Worm (Caenorhabditis elegans) whole organism, L1 larva: ENCODE results near the gene F45D3.2.

Experiments used
- C04F5.9 ChIP-seq: sonication (generic microtip); optimal IDR thresholded peaks from 2 replicates; lab custom pipeline; 2016; ENCODE audit warnings: missing genetic modification characterization, missing compliant biosample characterization
- C16A3.4 ChIP-seq: fragments of 150-350 bp; optimal IDR thresholded peaks from 2 replicates; lab custom pipeline; 2014; ENCODE audit warnings: missing biosample characterization, missing genetic modification characterization
- aha-1 ChIP-seq: fragments of 150-350 bp; optimal IDR thresholded peaks from 2 replicates; lab custom pipeline; 2014; ENCODE audit warnings: missing biosample characterization, missing genetic modification characterization
- blmp-1 ChIP-seq: fragments of 150-350 bp; optimal IDR thresholded peaks from 2 replicates; lab custom pipeline; 2014; ENCODE audit warnings: missing biosample characterization, missing genetic modification characterization
- ceh-8 ChIP-seq: fragments of 200-800 bp; sonication (Bioruptor generic); optimal IDR thresholded peaks from 2 replicates; lab custom pipeline; 2018; ENCODE audit warnings: mild to moderate bottlenecking, missing genetic modification characterization, moderate library complexity, missing compliant biosample characterization
- ceh-82 ChIP-seq, 3 experiments: fragments of 150-350 bp in 1 of 3; sonication (generic microtip) in 2 of 3; optimal IDR thresholded peaks; 2 replicates each; lab custom pipeline; 2014 to 2017; ENCODE audit warnings: missing biosample characterization in 3 of 3, missing genetic modification characterization in 3 of 3
- ceh-88 ChIP-seq: fragments of 200-800 bp; sonication (Bioruptor generic); IDR thresholded peaks from 2 replicates; pipeline ENCODE4 v1.3.6; 2022; ENCODE audit warnings: missing genetic modification characterization, missing compliant biosample characterization
- ces-1 ChIP-seq: fragments of 150-350 bp; optimal IDR thresholded peaks from 2 replicates; lab custom pipeline; 2014; ENCODE audit warnings: missing biosample characterization, missing genetic modification reagents, missing genetic modification characterization
- dpl-1 ChIP-seq, 3 experiments: fragments of 150-350 bp in 2 of 3; sonication (generic microtip) in 1 of 3; optimal IDR thresholded peaks; 2 replicates each; lab custom pipeline; 2014 to 2017; ENCODE audit warnings: missing biosample characterization in 3 of 3, missing genetic modification characterization in 3 of 3, missing genetic modification reagents in 3 of 3
- efl-1 ChIP-seq, 4 experiments: fragments of 150-350 bp; optimal IDR thresholded peaks in 3 of 4; peaks in 1 of 4; 1 replicate in 1 of 4; 2 replicates in 3 of 4; lab custom pipeline; 2014; ENCODE audit warnings: missing biosample characterization in 2 of 4, missing genetic modification characterization in 2 of 4, missing genetic modification reagents in 2 of 4
- egl-13 ChIP-seq: sonication (generic microtip); optimal IDR thresholded peaks from 2 replicates; lab custom pipeline; 2016; ENCODE audit warnings: missing genotype, missing genetic modification reagents, missing genetic modification characterization, missing compliant biosample characterization
- egl-27 ChIP-seq, 2 experiments: fragments of 150-350 bp in 1 of 2; sonication (generic microtip); optimal IDR thresholded peaks; 3 replicates each; lab custom pipeline; 2017 to 2018; ENCODE audit warnings: missing biosample characterization in 2 of 2, missing genetic modification characterization in 2 of 2, missing genetic modification reagents in 2 of 2
- elt-3 ChIP-seq, 6 experiments: fragments of 150-350 bp in 1 of 6; sonication (generic microtip); optimal IDR thresholded peaks; 2 replicates each; lab custom pipeline; 2017 to 2018; ENCODE audit warnings: missing biosample characterization in 6 of 6, missing genetic modification characterization in 6 of 6, inconsistent platforms in 1 of 6
- ets-5 ChIP-seq: fragments of 200-800 bp; sonication (Bioruptor generic); IDR thresholded peaks from 2 replicates; pipeline ENCODE4 v1.3.6; 2022; ENCODE audit warnings: missing genetic modification characterization, missing compliant biosample characterization
- fkh-10 ChIP-seq: sonication (generic microtip); optimal IDR thresholded peaks from 2 replicates; lab custom pipeline; 2017; ENCODE audit warnings: missing biosample characterization, missing genetic modification reagents, missing genetic modification characterization
- grh-1 ChIP-seq: fragments of 200-800 bp; sonication (Bioruptor generic); IDR thresholded peaks from 2 replicates; pipeline ENCODE4 v1.3.6; 2022; ENCODE audit warnings: missing genetic modification reagents, missing genetic modification characterization, missing compliant biosample characterization
- hlh-17 ChIP-seq: fragments of 200-800 bp; sonication (Bioruptor generic); optimal IDR thresholded peaks from 2 replicates; lab custom pipeline; 2018; ENCODE audit warnings: missing genetic modification characterization, mild to moderate bottlenecking, missing compliant biosample characterization, moderate library complexity, borderline replicate concordance
- hpl-2 ChIP-seq: fragments of 150-350 bp; optimal IDR thresholded peaks from 2 replicates; lab custom pipeline; 2014; ENCODE audit warnings: missing biosample characterization, missing genetic modification reagents, missing genetic modification characterization
- irx-1 ChIP-seq: sonication (generic microtip); optimal IDR thresholded peaks from 2 replicates; lab custom pipeline; 2016; ENCODE audit warnings: missing genetic modification characterization, missing compliant biosample characterization
- jun-1 ChIP-seq: fragments of 150-350 bp; optimal IDR thresholded peaks from 2 replicates; lab custom pipeline; 2014; ENCODE audit warnings: missing biosample characterization, missing genetic modification reagents, missing genetic modification characterization
- lin-13 ChIP-seq: fragments of 150-350 bp; optimal IDR thresholded peaks from 2 replicates; lab custom pipeline; 2014; ENCODE audit warnings: missing biosample characterization, missing genetic modification reagents, missing genetic modification characterization
- lin-14 ChIP-seq: fragments of 200-800 bp; sonication (Bioruptor generic); optimal IDR thresholded peaks from 2 replicates; lab custom pipeline; 2018; ENCODE audit warnings: mild to moderate bottlenecking, missing genetic modification characterization, moderate library complexity, missing compliant biosample characterization
- lin-15B ChIP-seq: fragments of 150-350 bp; sonication (generic microtip); optimal IDR thresholded peaks from 3 replicates; lab custom pipeline; 2014; ENCODE audit warnings: missing biosample characterization, missing genetic modification characterization
- lir-3 ChIP-seq: sonication (generic microtip); optimal IDR thresholded peaks from 2 replicates; lab custom pipeline; 2016; ENCODE audit warnings: mild to moderate bottlenecking, missing genetic modification characterization, moderate library complexity, missing compliant biosample characterization; ENCODE audit not compliant: poor library complexity
- mab-9 ChIP-seq: fragments of 200-800 bp; sonication (Bioruptor generic); IDR thresholded peaks from 2 replicates; pipeline ENCODE4 v1.3.6; 2022; ENCODE audit warnings: missing genetic modification reagents, missing genetic modification characterization, missing compliant biosample characterization
- mep-1 ChIP-seq: fragments of 150-350 bp; optimal IDR thresholded peaks from 2 replicates; lab custom pipeline; 2014; ENCODE audit warnings: missing biosample characterization, missing genetic modification characterization
- nhr-12 ChIP-seq: sonication (generic microtip); optimal IDR thresholded peaks from 2 replicates; lab custom pipeline; 2017; ENCODE audit warnings: missing biosample characterization, missing genetic modification characterization
- nhr-20 ChIP-seq: sonication (generic microtip); optimal IDR thresholded peaks from 2 replicates; lab custom pipeline; 2016; ENCODE audit warnings: mild to moderate bottlenecking, missing genetic modification characterization, missing compliant biosample characterization
- nhr-47 ChIP-seq: sonication (generic microtip); optimal IDR thresholded peaks from 2 replicates; lab custom pipeline; 2016; ENCODE audit warnings: mild to moderate bottlenecking, missing genetic modification characterization, moderate library complexity, missing compliant biosample characterization
- nhr-71 ChIP-seq: sonication (generic microtip); optimal IDR thresholded peaks from 2 replicates; lab custom pipeline; 2016; ENCODE audit warnings: mild to moderate bottlenecking, missing genetic modification characterization, moderate library complexity, missing compliant biosample characterization
- nhr-76 ChIP-seq: sonication (generic microtip); optimal IDR thresholded peaks from 2 replicates; lab custom pipeline; 2017; ENCODE audit warnings: missing biosample characterization, missing genetic modification characterization
- nhr-77 ChIP-seq: fragments of 150-350 bp; optimal IDR thresholded peaks from 2 replicates; lab custom pipeline; 2014; ENCODE audit warnings: missing biosample characterization, missing genetic modification characterization
- nhr-84 ChIP-seq: sonication (generic microtip); optimal IDR thresholded peaks from 2 replicates; lab custom pipeline; 2017; ENCODE audit warnings: missing biosample characterization, missing genetic modification characterization
- nhr-85 ChIP-seq: sonication (generic microtip); peaks from one replicate; lab custom pipeline; 2016; ENCODE audit warnings: missing genetic modification characterization, inconsistent platforms, missing compliant biosample characterization
- pax-3 ChIP-seq: fragments of 200-800 bp; sonication (Bioruptor generic); optimal IDR thresholded peaks from 2 replicates; lab custom pipeline; 2018; ENCODE audit warnings: mild to moderate bottlenecking, missing genetic modification characterization, moderate library complexity, missing compliant biosample characterization
- pqm-1 ChIP-seq: sonication (generic microtip); optimal IDR thresholded peaks from 3 replicates; lab custom pipeline; 2017; ENCODE audit warnings: missing biosample characterization, missing genetic modification characterization
- rnt-1 ChIP-seq: sonication (generic microtip); optimal IDR thresholded peaks from 2 replicates; lab custom pipeline; 2016; ENCODE audit warnings: mild to moderate bottlenecking, missing genetic modification characterization, moderate library complexity, missing compliant biosample characterization
- snpc-4 ChIP-seq: fragments of 150-350 bp; optimal IDR thresholded peaks from 2 replicates; lab custom pipeline; 2014; ENCODE audit warnings: missing biosample characterization, missing genetic modification characterization
- sox-4 ChIP-seq: sonication (generic microtip); optimal IDR thresholded peaks from 2 replicates; lab custom pipeline; 2016; ENCODE audit warnings: missing genetic modification characterization, missing compliant biosample characterization
- sup-37 ChIP-seq: fragments of 200-800 bp; sonication (Bioruptor generic); optimal IDR thresholded peaks from 2 replicates; lab custom pipeline; 2018; ENCODE audit warnings: mild to moderate bottlenecking, missing genetic modification characterization, missing compliant biosample characterization
- swsn-7 ChIP-seq: sonication (generic microtip); optimal IDR thresholded peaks from 2 replicates; lab custom pipeline; 2016; ENCODE audit warnings: missing genetic modification characterization, missing compliant biosample characterization
- tbx-2 ChIP-seq: sonication (generic microtip); optimal IDR thresholded peaks from 2 replicates; lab custom pipeline; 2016; ENCODE audit warnings: missing genetic modification characterization, missing compliant biosample characterization
- tlp-1 ChIP-seq: fragments of 150-350 bp; optimal IDR thresholded peaks from 2 replicates; lab custom pipeline; 2014; ENCODE audit warnings: missing biosample characterization, missing genetic modification characterization
- unc-130 ChIP-seq: fragments of 150-350 bp; optimal IDR thresholded peaks from 2 replicates; lab custom pipeline; 2017; ENCODE audit warnings: missing biosample characterization, missing genetic modification characterization, inconsistent platforms
- unc-62 ChIP-seq: fragments of 150-350 bp; optimal IDR thresholded peaks from 2 replicates; lab custom pipeline; 2014; ENCODE audit warnings: missing biosample characterization, missing genetic modification reagents, missing genetic modification characterization
- unc-86 ChIP-seq: sonication (generic microtip); optimal IDR thresholded peaks from 2 replicates; lab custom pipeline; 2016; ENCODE audit warnings: missing genetic modification characterization, missing compliant biosample characterization
- vab-15 ChIP-seq: sonication (generic microtip); optimal IDR thresholded peaks from 2 replicates; lab custom pipeline; 2017; ENCODE audit warnings: missing genotype, mild to moderate bottlenecking, missing genetic modification characterization, missing compliant biosample characterization
- xbp-1 ChIP-seq: sonication (generic microtip); optimal IDR thresholded peaks from 2 replicates; lab custom pipeline; 2016; ENCODE audit warnings: missing genetic modification characterization, missing compliant biosample characterization
- zag-1 ChIP-seq: fragments of 150-350 bp; optimal IDR thresholded peaks from 2 replicates; lab custom pipeline; 2014; ENCODE audit warnings: missing biosample characterization, missing genetic modification characterization
- zip-4 ChIP-seq: fragments of 200-800 bp; sonication (Bioruptor generic); optimal IDR thresholded peaks from 2 replicates; lab custom pipeline; 2018; ENCODE audit warnings: mild to moderate bottlenecking, missing genetic modification characterization, moderate library complexity, missing compliant biosample characterization
- ztf-11 ChIP-seq, 2 experiments: sonication (generic microtip); optimal IDR thresholded peaks; 2 replicates each; lab custom pipeline; 2016 to 2017; ENCODE audit warnings: missing genetic modification characterization in 2 of 2, missing biosample characterization in 1 of 2, missing compliant biosample characterization in 1 of 2
- ztf-4 ChIP-seq: fragments of 150-350 bp; optimal IDR thresholded peaks from 2 replicates; lab custom pipeline; 2014; ENCODE audit warnings: missing biosample characterization, missing genetic modification characterization

Gene F45D3.2

DNA sequence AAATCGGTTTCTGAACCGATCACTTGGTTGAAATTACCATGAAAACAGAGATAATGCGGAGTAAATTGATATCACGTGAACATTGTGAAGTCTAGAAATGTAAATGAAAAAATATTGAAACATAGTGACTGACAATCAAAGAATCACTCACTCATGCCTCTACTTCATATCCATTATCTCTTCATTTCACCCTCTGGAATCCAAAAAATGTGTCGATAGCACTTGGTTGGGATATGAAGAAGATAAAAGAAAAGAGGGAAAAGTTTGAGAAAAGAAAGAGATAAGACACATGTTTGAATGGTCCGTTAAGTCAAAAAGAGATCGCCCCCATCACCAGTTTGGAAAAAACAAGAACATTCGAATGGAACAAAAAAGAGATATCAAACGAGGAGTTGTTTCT is 23.1 kb upstream of the F45D3.2 start (continued):
- TF ChIP-seq nhr-77 (tag; lab: Kevin White, UChicago): no peak
- TF ChIP-seq lir-3: no peak

DNA sequence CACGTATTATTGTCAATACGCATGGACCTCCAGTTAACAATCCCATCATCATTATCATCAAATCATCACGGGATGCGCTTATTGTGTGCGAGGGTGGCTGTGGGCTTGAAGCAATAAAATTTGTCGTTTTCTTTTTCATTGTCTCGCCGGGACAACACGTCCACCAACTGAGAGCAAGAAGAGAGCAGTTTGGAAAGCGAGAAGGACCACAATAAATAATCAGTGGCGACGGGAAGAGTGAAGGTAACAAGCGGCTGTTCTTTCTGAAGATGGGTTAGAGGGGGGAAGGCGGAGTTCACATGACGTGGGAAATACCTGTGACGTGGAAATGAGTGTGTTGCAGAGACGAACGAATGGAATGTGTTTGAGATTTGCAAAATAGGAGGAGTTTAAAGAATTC is 22.1 kb upstream of the F45D3.2 start:
- TF ChIP-seq mep-1 (peak; percentile 30), zag-1 (tag; lab: Kevin White, UChicago) (no peak), hpl-2 (GFP tag; lab: Kevin White, UChicago) (no peak), lin-13 (GFP tag; lab: Kevin White, UChicago) (no peak), jun-1 (tag; lab: Kevin White, UChicago) (no peak), C16A3.4 (tag; lab: Kevin White, UChicago) (no peak), unc-86 (no peak), nhr-76 (no peak), aha-1 (no peak), nhr-71 (tag; lab: Kevin White, UChicago) (peak; percentile 91), ces-1 (GFP tag; lab: Kevin White, UChicago) (no peak), ztf-4 (tag; lab: Kevin White, UChicago) (peak; percentile 37), snpc-4 (no peak), vab-15 (tag; lab: Kevin White, UChicago) (peak; percentile 50), blmp-1 (tag; lab: Kevin White, UChicago) (no peak), swsn-7 (peak; percentile 45), pax-3 (tag; lab: Kevin White, UChicago) (peak; percentile 21), nhr-77 (tag; lab: Kevin White, UChicago) (no peak), ceh-8 (GFP tag; lab: Kevin White, UChicago) (no peak), sox-4 (tag; lab: Kevin White, UChicago) (no peak), lin-14 (GFP tag; lab: Kevin White, UChicago) (peak; percentile 95), nhr-12 (no peak), hlh-17 (GFP tag; lab: Kevin White, UChicago) (no peak), ets-5 (GFP tag; lab: Robert Waterston, UW) (no peak), ztf-11 (tag; optimal IDR thresholded peaks at IDR 0.05; lab: Kevin White, UChicago) (no peak), dpl-1 (GFP tag; optimal IDR thresholded peaks at IDR 0.05; lab: Kevin White, UChicago) (no peak), nhr-47 (peak; percentile 28), zip-4 (no peak), sup-37 (GFP tag; lab: Kevin White, UChicago) (no peak), xbp-1 (no peak), nhr-20 (tag; lab: Kevin White, UChicago) (peak; percentile 71), rnt-1 (tag; lab: Kevin White, UChicago) (peak; percentile 86), tbx-2 (tag; lab: Kevin White, UChicago) (peak; percentile 5), ceh-82 (tag; optimal IDR thresholded peaks at IDR 0.05; lab: Kevin White, UChicago) (no peak), tlp-1 (tag; lab: Kevin White, UChicago) (no peak), efl-1 (optimal IDR thresholded peaks at IDR 0.05; lab: Kevin White, UChicago) (no peak), efl-1 (GFP tag; optimal IDR thresholded peaks at IDR 0.05 in 1 of 2; lab: Kevin White, UChicago) (no peak), elt-3 (tag; optimal IDR thresholded peaks at IDR 0.05; lab: Kevin White, UChicago) (no peak), ceh-88 (GFP tag; lab: Robert Waterston, UW) (no peak), grh-1 (no peak), pqm-1 (no peak), egl-13 (tag; lab: Kevin White, UChicago) (no peak), unc-62 (GFP tag; lab: Kevin White, UChicago) (no peak), mab-9 (no peak), C04F5.9 (tag; lab: Kevin White, UChicago) (no peak), lin-15B (no peak), nhr-85 (tag; lab: Kevin White, UChicago) (no peak), egl-27 (tag; optimal IDR thresholded peaks at IDR 0.05; lab: Kevin White, UChicago) (no peak), unc-130 (tag; lab: Kevin White, UChicago) (peak; percentile 82), fkh-10 (no peak), irx-1 (tag; lab: Kevin White, UChicago) (no peak), nhr-84 (no peak)
